Fruit fly (Drosophila melanogaster) whole organism, pupa: ENCODE data around the gene CG1812.

Experiments
- CG10348 ChIP-seq: fragments of 200-800 bp; sonication (Bioruptor generic); IDR thresholded peaks from 2 replicates; pipeline ENCODE4 v1.3.6; 2022; ENCODE audit warnings: missing biosample characterization, missing genetic modification characterization
- CG12605 ChIP-seq: fragments of 200-800 bp; sonication (Bioruptor generic); IDR thresholded peaks from 2 replicates; pipeline ENCODE4 v1.3.6; 2022; ENCODE audit warnings: missing biosample characterization, missing genetic modification characterization
- CG13204 ChIP-seq: fragments of 200-800 bp; sonication (Bioruptor generic); optimal IDR thresholded peaks from 2 replicates; lab custom pipeline; 2018; ENCODE audit warnings: missing biosample characterization, mild to moderate bottlenecking, missing genetic modification characterization, moderate library complexity
- CG14655 ChIP-seq: fragments of 200-800 bp; sonication (Bioruptor generic); optimal IDR thresholded peaks from 3 replicates; lab custom pipeline; 2017; ENCODE audit warnings: mild to moderate bottlenecking, missing biosample characterization, missing genetic modification reagents, missing genetic modification characterization
- CG15710 ChIP-seq: fragments of 200-800 bp; sonication (Bioruptor generic); optimal IDR thresholded peaks from 2 replicates; lab custom pipeline; 2018; ENCODE audit warnings: missing biosample characterization, mild to moderate bottlenecking, missing genetic modification characterization, moderate library complexity
- CG17806 ChIP-seq: fragments of 200-800 bp; sonication (Bioruptor generic); optimal IDR thresholded peaks from 2 replicates; lab custom pipeline; 2018; ENCODE audit warnings: missing biosample characterization, mild to moderate bottlenecking, missing genetic modification characterization, moderate library complexity
- CG32121 ChIP-seq: fragments of 200-800 bp; sonication (Bioruptor generic); IDR thresholded peaks from 2 replicates; pipeline ENCODE4 v1.3.6; 2022; ENCODE audit warnings: missing biosample characterization, missing genetic modification characterization
- CG34367 ChIP-seq: fragments of 200-800 bp; sonication (Bioruptor generic); optimal IDR thresholded peaks from 2 replicates; lab custom pipeline; 2018; ENCODE audit warnings: missing biosample characterization, mild to moderate bottlenecking, missing genetic modification characterization
- CG4496 ChIP-seq: fragments of 200-800 bp; sonication (Bioruptor generic); IDR thresholded peaks from 3 replicates; pipeline ENCODE4 v1.3.6; 2022; ENCODE audit warnings: missing biosample characterization, missing genetic modification characterization
- CG8159 ChIP-seq: fragments of 200-800 bp; sonication (Bioruptor generic); optimal IDR thresholded peaks from 3 replicates; lab custom pipeline; 2018; ENCODE audit warnings: missing biosample characterization, mild to moderate bottlenecking, missing genetic modification characterization, moderate library complexity
- CG8301 ChIP-seq: fragments of 200-800 bp; sonication (Bioruptor generic); optimal IDR thresholded peaks from 2 replicates; lab custom pipeline; 2018; ENCODE audit warnings: missing biosample characterization, mild to moderate bottlenecking, missing genetic modification characterization
- CG9948 ChIP-seq: fragments of 200-800 bp; sonication (Bioruptor generic); optimal IDR thresholded peaks from 2 replicates; lab custom pipeline; 2018; ENCODE audit warnings: missing biosample characterization, mild to moderate bottlenecking, missing genetic modification characterization, moderate library complexity
- D1 ChIP-seq: fragments of 200-800 bp; sonication (Bioruptor generic); optimal IDR thresholded peaks from 2 replicates; lab custom pipeline; 2018; ENCODE audit warnings: missing biosample characterization, mild to moderate bottlenecking, missing genetic modification characterization, moderate library complexity
- EcR ChIP-seq: fragments of 200-800 bp; sonication (Bioruptor generic); optimal IDR thresholded peaks from 3 replicates; lab custom pipeline; 2019; ENCODE audit warnings: missing biosample characterization, missing genetic modification characterization, mild to moderate bottlenecking, moderate library complexity, missing genetic modification reagents
- Ets98B ChIP-seq: fragments of 200-800 bp; sonication (Bioruptor generic); IDR thresholded peaks from 2 replicates; pipeline ENCODE4 v1.3.6; 2022; ENCODE audit warnings: missing biosample characterization, missing genetic modification characterization
- Pif1A ChIP-seq: fragments of 200-800 bp; sonication (Bioruptor generic); optimal IDR thresholded peaks from 3 replicates; lab custom pipeline; 2016; ENCODE audit warnings: missing biosample characterization, missing genetic modification characterization
- Pif1B ChIP-seq: fragments of 200-800 bp; sonication (Bioruptor generic); optimal IDR thresholded peaks from 3 replicates; lab custom pipeline; 2016; ENCODE audit warnings: missing biosample characterization, missing genetic modification characterization
- Snoo ChIP-seq: fragments of 200-800 bp; sonication (Bioruptor generic); optimal IDR thresholded peaks from 3 replicates; lab custom pipeline; 2017; ENCODE audit warnings: missing biosample characterization, mild to moderate bottlenecking, missing genetic modification characterization, inconsistent platforms
- fd96Ca ChIP-seq: fragments of 200-800 bp; sonication (Bioruptor generic); IDR thresholded peaks from 3 replicates; pipeline ENCODE4 v1.3.6; 2022; ENCODE audit warnings: missing biosample characterization, missing genetic modification characterization
- gl ChIP-seq: fragments of 200-800 bp; sonication (Bioruptor generic); optimal IDR thresholded peaks from 2 replicates; lab custom pipeline; 2018; ENCODE audit warnings: missing biosample characterization, mild to moderate bottlenecking, missing genetic modification characterization
- rn ChIP-seq: fragments of 200-800 bp; sonication (Bioruptor generic); IDR thresholded peaks from 2 replicates; pipeline ENCODE4 v1.3.6; 2022; ENCODE audit warnings: missing biosample characterization, missing genetic modification characterization

The CG1812 gene

DNA sequence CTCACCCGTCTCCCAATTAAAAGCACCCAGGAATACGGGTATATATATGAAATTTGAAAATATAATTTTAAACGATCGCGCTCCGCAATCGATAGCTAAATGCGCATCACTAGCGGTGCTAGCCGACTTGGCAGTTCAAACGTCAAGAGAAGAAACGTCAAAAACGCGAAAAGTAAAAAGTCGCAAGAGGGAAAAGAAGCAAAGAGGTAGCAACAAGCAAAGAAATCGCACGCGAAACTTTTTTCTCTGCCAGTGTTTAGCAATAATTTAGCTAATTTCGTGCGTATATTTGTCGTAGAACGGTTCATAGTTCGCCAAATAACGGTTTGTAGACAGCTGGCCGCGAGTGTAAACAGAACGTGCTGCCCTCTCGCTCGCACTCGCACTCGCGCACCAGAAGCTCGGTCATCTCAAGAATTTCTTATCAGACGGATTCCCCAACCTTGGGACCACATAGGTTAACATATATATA is at the start of gene CG1812:
CG1812 (plus strand) TSS at position 163 of the 472 bp plus-strand sequence.
- peak; percentile 56; the same call in 1 of the 2 replicates for TF ChIP-seq CG32121 (GFP tag; lab: Robert Waterston, UW)
- TF ChIP-seq EcR (GFP tag; lab: Kevin White, UChicago): peak; percentile 86
- no peak for TF ChIP-seq CG13204 (GFP tag; lab: Kevin White, UChicago)
- TF ChIP-seq CG4496 (GFP tag; lab: Robert Waterston, UW): peak; percentile 81
- TF ChIP-seq CG34367 (tag; lab: Kevin White, UChicago): peak; percentile 33
- TF ChIP-seq rn (GFP tag; lab: Robert Waterston, UW): no peak
- no peak for TF ChIP-seq CG10348 (GFP tag; lab: Robert Waterston, UW)
- peak; percentile 82 for TF ChIP-seq fd96Ca (GFP tag; lab: Robert Waterston, UW)
- 0 out of 2 replicates have a peak, but pooled peaks have one; percentile 45 for TF ChIP-seq CG12605 (GFP tag; lab: Robert Waterston, UW)
- peak; percentile 38 for TF ChIP-seq CG14655 (GFP tag; lab: Kevin White, UChicago)
- TF ChIP-seq Snoo (tag; lab: Kevin White, UChicago): peak; percentile 27
- peak; percentile 44 for TF ChIP-seq gl (tag; lab: Kevin White, UChicago)
- TF ChIP-seq CG17806: peak; percentile 24
- peak; percentile 35 for TF ChIP-seq CG8301 (tag; lab: Kevin White, UChicago)
- peak; percentile 71 for TF ChIP-seq Ets98B (GFP tag; lab: Robert Waterston, UW)
- TF ChIP-seq Pif1A (GFP tag; lab: Kevin White, UChicago): peak; percentile 53
- peak; percentile 48 for TF ChIP-seq CG15710
- peak; percentile 5 for TF ChIP-seq CG9948 (tag; lab: Kevin White, UChicago)
- TF ChIP-seq Pif1B (GFP tag; lab: Kevin White, UChicago): peak; percentile 24
- TF ChIP-seq D1: no peak
- TF ChIP-seq CG8159 (tag; lab: Kevin White, UChicago): peak; percentile 55
- TF ChIP-seq, all 21 proteins: peak for 17

dm6 chrX:20466382-20466928 is 44.9 kb upstream of the CG1812 start:
- TF ChIP-seq Ets98B (GFP tag; lab: Robert Waterston, UW): no peak
- TF ChIP-seq Snoo (tag; lab: Kevin White, UChicago): no peak
- TF ChIP-seq CG8159 (tag; lab: Kevin White, UChicago): no peak
- TF ChIP-seq CG8301 (tag; lab: Kevin White, UChicago): no peak
- TF ChIP-seq CG32121 (GFP tag; lab: Robert Waterston, UW): no peak
- no peak for TF ChIP-seq CG12605 (GFP tag; lab: Robert Waterston, UW)

DNA sequence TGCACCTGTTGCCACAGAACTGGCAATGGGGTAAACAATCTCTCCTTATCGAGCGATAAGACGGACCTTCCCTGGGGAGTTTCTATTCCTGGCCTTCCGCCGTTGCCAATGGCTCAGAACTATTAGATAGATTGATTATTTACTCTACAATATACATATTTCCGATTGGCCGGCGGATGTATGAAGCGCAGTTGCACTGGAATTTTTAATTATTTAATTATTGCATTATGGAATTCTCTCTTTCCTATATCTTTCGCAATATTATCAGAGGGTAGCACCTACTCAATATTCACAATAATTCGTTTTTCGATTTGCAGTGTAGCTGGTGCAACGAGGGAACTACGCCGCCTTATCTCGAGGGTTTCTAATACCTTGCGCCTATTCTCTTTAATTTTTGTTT is 44.2 kb upstream of the CG1812 start, which contains the start of gene GstT3:
GstT3 (plus strand) TSS at position 301 of the 400 bp plus-strand sequence.
- TF ChIP-seq CG32121 (GFP tag; lab: Robert Waterston, UW): no peak
- TF ChIP-seq Snoo (tag; lab: Kevin White, UChicago): no peak
- no peak for TF ChIP-seq CG17806
- TF ChIP-seq CG15710: no peak
- no peak for TF ChIP-seq CG34367 (tag; lab: Kevin White, UChicago)

- no peak for TF ChIP-seq Snoo (tag; lab: Kevin White, UChicago)
- TF ChIP-seq Pif1A (GFP tag; lab: Kevin White, UChicago): no peak
- TF ChIP-seq rn (GFP tag; lab: Robert Waterston, UW): no peak
- peak; percentile 58; the same call in 2 of the 3 replicates for TF ChIP-seq fd96Ca (GFP tag; lab: Robert Waterston, UW)
- TF ChIP-seq CG17806: peak; percentile 10
- TF ChIP-seq D1: no peak
- TF ChIP-seq Pif1B (GFP tag; lab: Kevin White, UChicago): peak; percentile 52
- TF ChIP-seq Ets98B (GFP tag; lab: Robert Waterston, UW): peak; percentile 80
- peak; percentile 42 for TF ChIP-seq CG34367 (tag; lab: Kevin White, UChicago)
- peak; percentile 77 for TF ChIP-seq CG12605 (GFP tag; lab: Robert Waterston, UW)
- TF ChIP-seq EcR (GFP tag; lab: Kevin White, UChicago): peak; percentile 9
- peak; percentile 22 for TF ChIP-seq CG15710
- no peak for TF ChIP-seq CG10348 (GFP tag; lab: Robert Waterston, UW)
- TF ChIP-seq CG8159 (tag; lab: Kevin White, UChicago): no peak
- peak; percentile 59 for TF ChIP-seq gl (tag; lab: Kevin White, UChicago)
- peak; percentile 50 for TF ChIP-seq CG8301 (tag; lab: Kevin White, UChicago)
- peak; percentile 84 for TF ChIP-seq CG4496 (GFP tag; lab: Robert Waterston, UW)
- TF ChIP-seq CG9948 (tag; lab: Kevin White, UChicago): peak; percentile 12
- no peak for TF ChIP-seq CG13204 (GFP tag; lab: Kevin White, UChicago)
- TF ChIP-seq CG32121 (GFP tag; lab: Robert Waterston, UW): peak; percentile 75
- no peak for TF ChIP-seq CG14655 (GFP tag; lab: Kevin White, UChicago)
Measured at dm6 chrX:20468192-20468591, 43.2 kb upstream of the CG1812 start.

dm6 chrX:20470701-20471100 is 40.6 kb upstream of the CG1812 start:
- TF ChIP-seq CG10348 (GFP tag; lab: Robert Waterston, UW) (no peak), rn (GFP tag; lab: Robert Waterston, UW) (no peak), Snoo (tag; lab: Kevin White, UChicago) (no peak), CG34367 (tag; lab: Kevin White, UChicago) (no peak), CG8301 (tag; lab: Kevin White, UChicago) (no peak), CG12605 (GFP tag; lab: Robert Waterston, UW) (no peak), CG17806 (no peak)
